Worm (Caenorhabditis elegans) whole organism, mixed stage, embryonic: ENCODE measurements around the gene srv-22.

ENCODE experiments used
- elt-1 ChIP-seq: sonication (generic microtip); optimal IDR thresholded peaks from 2 replicates; lab custom pipeline; 2017; ENCODE audit warnings: missing genetic modification characterization, mild to moderate bottlenecking, missing compliant biosample characterization, antibody characterized with exemption, moderate library complexity, borderline replicate concordance; ENCODE audit not compliant: insufficient read depth
- ztf-11 ChIP-seq: fragments of 150-350 bp; optimal IDR thresholded peaks from 2 replicates; lab custom pipeline; 2014; ENCODE audit warnings: missing biosample characterization, missing genetic modification characterization

DNA sequence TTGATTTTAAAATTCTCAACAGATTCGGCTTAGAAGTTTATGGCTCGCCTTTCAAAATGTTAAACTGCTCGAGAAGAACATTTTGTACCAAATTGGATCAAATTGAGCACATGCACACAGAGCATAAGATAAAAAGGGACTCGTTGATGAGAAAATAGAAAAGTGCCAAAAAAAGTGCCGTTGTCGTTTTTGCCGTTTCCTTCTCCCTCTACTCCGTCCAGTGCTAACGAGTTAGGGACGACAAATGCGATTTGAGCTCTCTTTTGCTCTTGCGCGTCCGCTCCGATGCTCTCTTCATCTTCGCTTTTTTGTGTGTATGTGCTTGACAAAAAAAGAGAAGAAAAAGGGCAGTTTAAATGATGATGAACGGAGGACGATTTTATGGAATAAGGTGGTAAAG, 35.4 kb upstream of the srv-22 start:
- TF ChIP-seq ztf-11 (tag; lab: Kevin White, UChicago) (no peak), elt-1 (no peak)
